Worm (Caenorhabditis elegans): ENCODE results near the gene gpa-10.

- no peak for TF ChIP-seq ets-4 (tag; optimal IDR thresholded peaks at IDR 0.05)
- TF ChIP-seq ceh-2 (tag; optimal IDR thresholded peaks at IDR 0.05), result no peak
- TF ChIP-seq nhr-11 (tag; optimal IDR thresholded peaks at IDR 0.05), result no peak
- no peak for TF ChIP-seq pag-3 (tag; optimal IDR thresholded peaks at IDR 0.05; ENCODE audit: borderline replicate concordance)
- no peak for TF ChIP-seq hlh-13 (GFP tag; optimal IDR thresholded peaks at IDR 0.05)
- TF ChIP-seq unc-3 (GFP tag; conservative IDR thresholded peaks at IDR 0.05), result no peak
- TF ChIP-seq unc-3 (tag; optimal IDR thresholded peaks at IDR 0.05), result no peak
- TF ChIP-seq elt-2 (tag; optimal IDR thresholded peaks at IDR 0.05), result no peak
- TF ChIP-seq K09A11.1 (tag; optimal IDR thresholded peaks at IDR 0.05; ENCODE audit: insufficient read depth), result no peak
- TF ChIP-seq sox-4 (tag; optimal IDR thresholded peaks at IDR 0.05), result no peak
- no peak for TF ChIP-seq ref-2 (tag; optimal IDR thresholded peaks at IDR 0.05)
- TF ChIP-seq zip-5 (tag; optimal IDR thresholded peaks at IDR 0.05), result no peak
- no peak for TF ChIP-seq ceh-34 (tag; optimal IDR thresholded peaks at IDR 0.05)
- TF ChIP-seq C08G9.2 (tag; optimal IDR thresholded peaks at IDR 0.05), result no peak
Measured at ce11 chrV:6896700-6897099, 42.1 kb upstream of the gpa-10 start, which contains the start of gene K11C4.1.
